Worm (Caenorhabditis elegans) whole organism, dauer: Measurements from ENCODE around the gene frm-10.

Experiments
- unc-62 ChIP-seq: sonication (generic microtip); optimal IDR thresholded peaks from 2 replicates; lab custom pipeline; 2017; ENCODE audit warnings: missing biosample characterization, missing genetic modification reagents, missing genetic modification characterization

The frm-10 gene

DNA sequence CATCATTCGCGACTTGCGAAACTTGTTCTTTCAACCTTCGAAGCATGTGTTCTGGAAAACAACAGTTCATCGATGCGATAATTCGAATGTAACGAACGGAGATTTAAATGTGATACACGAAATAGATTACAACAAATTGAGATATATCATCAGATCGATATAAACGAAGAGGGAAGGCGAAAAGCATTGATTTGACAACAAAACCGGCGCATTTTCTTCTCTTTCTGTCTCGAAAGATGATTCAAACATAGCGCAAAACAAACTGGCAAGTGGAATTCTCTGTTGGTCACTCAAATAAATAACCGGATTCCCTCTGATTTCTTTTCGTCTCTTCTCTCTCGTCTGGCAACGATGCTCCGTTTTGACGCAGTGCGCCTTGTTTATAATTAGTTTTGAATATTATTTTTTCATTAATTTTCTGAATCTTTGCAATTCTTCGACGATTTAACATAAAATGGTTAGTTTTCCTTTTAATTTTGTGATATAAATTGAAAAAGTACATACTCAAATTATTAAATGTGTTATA lies 34.4 kb downstream of the frm-10 start, which contains the start of the genes eea-1 and gut-2:
TSS of gene eea-1 (minus strand) at position 51 of the 526 bp plus-strand sequence.
TSS of gene gut-2 (plus strand) at position 369 of the 526 bp plus-strand sequence.
- TF ChIP-seq unc-62 = no peak

DNA sequence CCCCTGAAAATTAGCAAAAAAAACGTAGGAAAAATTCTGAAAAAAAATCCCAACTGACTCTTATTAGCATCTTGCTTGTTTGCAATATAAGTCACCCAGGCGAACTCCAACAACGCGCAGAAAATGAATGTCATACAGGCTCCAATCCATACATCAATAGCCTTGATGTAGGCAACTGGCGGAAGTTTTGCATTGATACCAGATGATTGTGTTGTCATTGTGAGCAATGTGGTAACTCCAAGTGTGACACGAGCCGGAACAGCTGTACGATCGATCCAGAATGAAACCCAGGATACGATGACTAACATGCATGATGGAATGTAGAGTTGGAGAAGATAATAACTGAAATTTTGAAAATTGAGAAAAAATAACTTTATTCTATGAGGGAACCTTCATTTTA lies 36.2 kb downstream of the frm-10 start:
- TF ChIP-seq unc-62 = no peak

DNA sequence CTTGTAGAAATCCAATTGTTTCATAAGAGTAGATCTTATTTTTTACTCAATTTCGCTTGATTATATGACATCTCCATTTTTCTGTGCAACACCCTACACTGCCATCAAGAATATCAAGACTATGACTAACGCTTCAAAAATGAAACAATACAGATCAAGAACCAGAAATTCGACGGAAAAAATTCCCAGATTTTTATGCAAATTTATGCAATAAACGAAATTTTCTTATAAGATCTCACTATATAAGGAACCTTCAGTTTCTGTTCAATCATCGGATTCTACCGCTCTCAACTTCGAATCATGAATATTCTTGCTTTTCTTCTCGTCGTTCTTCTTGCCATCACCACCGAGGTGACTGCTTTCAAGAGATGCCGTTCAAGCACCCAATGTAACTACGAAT lies 43.3 kb downstream of the frm-10 start, which contains the start of gene R11G10.4:
TSS of gene R11G10.4 (plus strand) at position 301 of the 400 bp plus-strand sequence.
- TF ChIP-seq unc-62 = no peak

DNA sequence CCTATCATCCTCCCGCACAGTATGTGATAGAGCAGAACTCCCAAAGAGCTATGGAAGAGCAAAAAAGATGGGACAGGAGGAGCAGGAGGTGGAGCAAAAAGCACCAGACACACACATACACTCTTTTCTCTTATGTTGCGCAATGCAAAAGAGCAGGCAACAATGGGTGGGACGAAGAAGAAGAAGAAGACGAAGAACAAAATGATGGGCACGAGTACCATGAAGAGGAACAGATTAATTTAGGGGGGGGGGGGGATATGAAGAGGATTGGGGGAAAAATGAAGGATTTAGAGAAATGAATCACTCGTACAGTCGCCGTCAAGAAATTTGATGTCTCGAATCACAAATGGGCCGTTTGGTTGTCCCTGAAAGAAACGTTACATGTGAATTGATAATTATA lies 48.6 kb downstream of the frm-10 start, which contains the start of gene avr-15:
TSS of gene avr-15 (minus strand) at position 101 of the 400 bp plus-strand sequence.
- no peak for TF ChIP-seq unc-62

DNA sequence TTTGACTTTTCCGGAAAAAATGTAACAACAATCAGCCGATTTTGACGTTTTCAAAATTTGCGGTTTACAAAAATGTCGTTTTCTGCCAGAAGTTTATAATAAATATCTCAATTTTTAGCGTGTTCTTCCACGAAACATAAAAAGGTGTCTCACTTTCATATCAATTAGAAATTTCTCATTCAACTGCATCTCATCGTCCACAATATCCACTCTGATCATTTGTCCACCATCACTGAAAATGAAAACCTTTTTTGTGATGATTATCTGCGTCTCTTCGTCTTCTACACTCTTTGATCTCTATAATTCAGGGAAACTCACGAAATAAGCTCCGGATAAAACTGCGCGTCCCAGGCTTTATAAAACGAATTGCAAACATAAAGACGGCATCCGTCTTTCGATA lies 49.5 kb downstream of the frm-10 start:
- TF ChIP-seq unc-62 = no peak

DNA sequence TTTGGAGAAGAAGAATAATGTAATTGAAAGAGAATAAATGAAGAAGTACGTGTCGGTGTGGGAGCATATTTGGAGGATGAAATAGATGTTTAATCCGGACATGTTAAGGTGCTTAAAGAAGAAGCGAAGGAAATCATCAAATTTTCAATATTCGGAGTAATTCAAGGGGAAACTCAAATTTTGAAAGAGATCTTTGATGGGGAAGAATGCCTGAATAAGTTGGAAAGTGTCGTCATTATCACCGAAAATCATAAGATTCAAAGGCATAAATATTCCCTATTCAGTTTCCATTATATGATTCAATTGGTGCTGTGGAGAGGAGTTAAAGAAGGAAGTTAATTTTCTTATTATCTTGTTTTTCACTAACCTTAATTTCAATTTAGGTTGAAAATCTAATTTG lies 52.1 kb downstream of the frm-10 start, which contains the start of gene semi-1:
TSS of gene semi-1 (minus strand) at position 101 of the 400 bp plus-strand sequence.
- TF ChIP-seq unc-62 = no peak
